Worm (Caenorhabditis elegans) whole organism, mixed stage, embryonic: ENCODE data around the gene cct-5.

ENCODE experiments used
- elt-1 ChIP-seq: sonication (generic microtip); optimal IDR thresholded peaks from 2 replicates; lab custom pipeline; 2017; ENCODE audit warnings: missing genetic modification characterization, mild to moderate bottlenecking, missing compliant biosample characterization, antibody characterized with exemption, moderate library complexity, borderline replicate concordance; ENCODE audit not compliant: insufficient read depth
- sem-2 ChIP-seq: fragments of 200-800 bp; sonication (Bioruptor generic); optimal IDR thresholded peaks from 2 replicates; lab custom pipeline; 2018; ENCODE audit warnings: mild to moderate bottlenecking, missing genetic modification characterization, missing compliant biosample characterization
- ztf-11 ChIP-seq: fragments of 150-350 bp; optimal IDR thresholded peaks from 2 replicates; lab custom pipeline; 2014; ENCODE audit warnings: missing biosample characterization, missing genetic modification characterization

- TF ChIP-seq ztf-11, result no peak
- TF ChIP-seq sem-2 (GFP tag; lab: Kevin White, UChicago), result no peak
- TF ChIP-seq elt-1 (tag; lab: Kevin White, UChicago), result no peak
Observed at ce11 chrIII:4476313-4476712, 31.6 kb downstream of the cct-5 start.
